Fruit fly (Drosophila melanogaster) whole organism, embryonic: Measurements from ENCODE around the gene Phae2.

Experiments used
- Awh ChIP-seq: fragments of 200-800 bp; sonication (Bioruptor generic); IDR thresholded peaks from 2 replicates; pipeline ENCODE4, ENCODE4 v1.3.6; 2022; ENCODE audit warnings: missing biosample characterization, missing genetic modification characterization
- BEAF-32 ChIP-seq: fragments of 200-800 bp; sonication (Bioruptor generic); optimal IDR thresholded peaks from 3 replicates; lab custom pipeline; 2017; ENCODE audit warnings: missing biosample characterization, missing genetic modification characterization, mild to moderate bottlenecking, moderate library complexity, missing genetic modification reagents
- Bgb ChIP-seq: fragments of 200-800 bp; sonication (Bioruptor generic); IDR thresholded peaks from 2 replicates; pipeline ENCODE4 v1.3.6; 2022; ENCODE audit warnings: missing biosample characterization, missing genetic modification characterization; ENCODE audit not compliant: partially characterized antibody
- CG12071 ChIP-seq: fragments of 200-800 bp; sonication (Bioruptor generic); optimal IDR thresholded peaks from 3 replicates; lab custom pipeline; 2018; ENCODE audit warnings: missing biosample characterization, mild to moderate bottlenecking, missing genetic modification characterization
- CG12155 ChIP-seq: fragments of 200-800 bp; sonication (Bioruptor generic); optimal IDR thresholded peaks from 3 replicates; lab custom pipeline; 2016; ENCODE audit warnings: missing biosample characterization, missing genetic modification characterization
- CG12236 ChIP-seq: fragments of 200-800 bp; sonication (Bioruptor generic); optimal IDR thresholded peaks from 2 replicates; lab custom pipeline; 2016; ENCODE audit warnings: missing biosample characterization, missing genetic modification characterization
- CG12659 ChIP-seq: fragments of 200-800 bp; sonication (Bioruptor generic); optimal IDR thresholded peaks from 3 replicates; lab custom pipeline; 2017; ENCODE audit warnings: mild to moderate bottlenecking, missing biosample characterization, missing genetic modification reagents, missing genetic modification characterization
- CG14441 ChIP-seq: fragments of 200-800 bp; sonication (Bioruptor generic); IDR thresholded peaks from 2 replicates; pipeline ENCODE4 v1.3.6; 2022; ENCODE audit warnings: missing biosample characterization, missing genetic modification characterization
- CG15514 ChIP-seq: fragments of 200-800 bp; sonication (Bioruptor generic); optimal IDR thresholded peaks from 3 replicates; lab custom pipeline; 2017; ENCODE audit warnings: missing biosample characterization, missing genetic modification characterization, mild to moderate bottlenecking, moderate library complexity, missing genetic modification reagents
- CG1603 ChIP-seq: fragments of 200-800 bp; sonication (Bioruptor generic); optimal IDR thresholded peaks from 2 replicates; lab custom pipeline; 2019; ENCODE audit warnings: missing biosample characterization, mild to moderate bottlenecking, missing genetic modification characterization, moderate library complexity
- CG16779 ChIP-seq: fragments of 200-800 bp; sonication (Bioruptor generic); IDR thresholded peaks from 2 replicates; pipeline ENCODE4 v1.3.6; 2022; ENCODE audit warnings: missing biosample characterization, missing genetic modification characterization
- CG17186 ChIP-seq: fragments of 200-800 bp; sonication (Bioruptor generic); optimal IDR thresholded peaks from 3 replicates; lab custom pipeline; 2017; ENCODE audit warnings: missing biosample characterization, missing genetic modification reagents, missing genetic modification characterization
- CG18619 ChIP-seq: fragments of 200-800 bp; sonication (Bioruptor generic); optimal IDR thresholded peaks from 3 replicates; lab custom pipeline; 2017; ENCODE audit warnings: missing biosample characterization, mild to moderate bottlenecking, missing genetic modification characterization
- CG2116 ChIP-seq: fragments of 200-800 bp; sonication (Bioruptor generic); optimal IDR thresholded peaks from 3 replicates; lab custom pipeline; 2018; ENCODE audit warnings: missing biosample characterization, mild to moderate bottlenecking, missing genetic modification characterization
- CG2202 ChIP-seq: fragments of 200-800 bp; sonication (Bioruptor generic); optimal IDR thresholded peaks from 2 replicates; lab custom pipeline; 2018; ENCODE audit warnings: missing biosample characterization, mild to moderate bottlenecking, missing genetic modification characterization
- CG2875 ChIP-seq: fragments of 200-800 bp; sonication (Bioruptor generic); optimal IDR thresholded peaks from 2 replicates; lab custom pipeline; 2017; ENCODE audit warnings: missing biosample characterization, mild to moderate bottlenecking, missing genetic modification characterization, missing genetic modification reagents
- CG33213 ChIP-seq: fragments of 200-800 bp; sonication (Bioruptor generic); optimal IDR thresholded peaks from 3 replicates; lab custom pipeline; 2016; ENCODE audit warnings: missing biosample characterization, missing genetic modification characterization
- CG33557 ChIP-seq: fragments of 200-800 bp; sonication (Bioruptor generic); optimal IDR thresholded peaks from 2 replicates; lab custom pipeline; 2019; ENCODE audit warnings: missing biosample characterization, mild to moderate bottlenecking, missing genetic modification characterization, moderate library complexity
- CG4617 ChIP-seq: fragments of 200-800 bp; sonication (Bioruptor generic); optimal IDR thresholded peaks from 3 replicates; lab custom pipeline; 2016; ENCODE audit warnings: missing biosample characterization, missing genetic modification characterization, borderline replicate concordance
- CG6689 ChIP-seq: fragments of 200-800 bp; sonication (Bioruptor generic); IDR thresholded peaks from 2 replicates; pipeline ENCODE4 v1.3.6; 2022; ENCODE audit warnings: missing biosample characterization, missing genetic modification characterization
- CTCF ChIP-seq: fragments of 200-800 bp; sonication (Bioruptor generic); optimal IDR thresholded peaks from 2 replicates; lab custom pipeline; 2017; ENCODE audit warnings: missing biosample characterization, mild to moderate bottlenecking, missing genetic modification characterization, moderate library complexity
- CoRest ChIP-seq: fragments of 200-800 bp; sonication (Bioruptor generic); optimal IDR thresholded peaks from 3 replicates; lab custom pipeline; 2018; ENCODE audit warnings: missing biosample characterization, mild to moderate bottlenecking, missing genetic modification characterization, moderate library complexity
- Deaf1 ChIP-seq: fragments of 200-800 bp; optimal IDR thresholded peaks from 3 replicates; lab custom pipeline; 2019; ENCODE audit warnings: missing biosample characterization, mild to moderate bottlenecking, missing genetic modification characterization, moderate library complexity
- HmgZ ChIP-seq: fragments of 200-800 bp; sonication (Bioruptor generic); optimal IDR thresholded peaks from 2 replicates; lab custom pipeline; 2018; ENCODE audit warnings: missing biosample characterization, mild to moderate bottlenecking, missing genetic modification characterization
- Jarid2 ChIP-seq: fragments of 200-800 bp; sonication (Bioruptor generic); optimal IDR thresholded peaks from 3 replicates; lab custom pipeline; 2017; ENCODE audit warnings: mild to moderate bottlenecking, missing biosample characterization, missing genetic modification reagents, missing genetic modification characterization
- Lhr ChIP-seq: fragments of 200-800 bp; sonication (Bioruptor generic); optimal IDR thresholded peaks from 3 replicates; lab custom pipeline; 2017; ENCODE audit warnings: mild to moderate bottlenecking, missing biosample characterization, missing genetic modification reagents, missing genetic modification characterization
- Med ChIP-seq: fragments of 200-800 bp; sonication (Bioruptor generic); peaks from one replicate; lab custom pipeline; 2016; ENCODE audit warnings: missing biosample characterization, missing genetic modification characterization, mild to moderate bottlenecking, inconsistent platforms, moderate library complexity
- Mrtf ChIP-seq: fragments of 200-800 bp; sonication (Bioruptor generic); IDR thresholded peaks from 3 replicates; pipeline ENCODE4 v1.3.6; 2022; ENCODE audit warnings: missing biosample characterization, missing genetic modification characterization
- Myb ChIP-seq: fragments of 200-800 bp; sonication (Bioruptor generic); optimal IDR thresholded peaks from 2 replicates; lab custom pipeline; 2016; ENCODE audit warnings: missing biosample characterization, missing genetic modification characterization
- Nf-YB ChIP-seq: fragments of 200-800 bp; sonication (Bioruptor generic); optimal IDR thresholded peaks from 3 replicates; lab custom pipeline; 2019; ENCODE audit warnings: missing biosample characterization, mild to moderate bottlenecking, missing genetic modification characterization, moderate library complexity
- NfI ChIP-seq: fragments of 200-800 bp; sonication (Bioruptor generic); optimal IDR thresholded peaks from 3 replicates; lab custom pipeline; 2018; ENCODE audit warnings: missing biosample characterization, mild to moderate bottlenecking, missing genetic modification characterization, moderate library complexity
- Pdp1 ChIP-seq, 2 experiments: fragments of 200-800 bp; sonication (Bioruptor generic); optimal IDR thresholded peaks; 3 replicates each; lab custom pipeline; 2016; ENCODE audit warnings: missing biosample characterization in 2 of 2, missing genetic modification characterization in 2 of 2, mild to moderate bottlenecking in 1 of 2, moderate library complexity in 1 of 2
- Rfx ChIP-seq: fragments of 200-800 bp; sonication (Bioruptor generic); IDR thresholded peaks from 2 replicates; pipeline ENCODE4 v1.3.6; 2022; ENCODE audit warnings: missing biosample characterization, missing genetic modification characterization
- Scr ChIP-seq: fragments of 200-800 bp; sonication (Bioruptor generic); IDR thresholded peaks from 2 replicates; pipeline ENCODE4 v1.3.6; 2022; ENCODE audit warnings: missing biosample characterization, missing genetic modification characterization; ENCODE audit not compliant: partially characterized antibody
- Sin3A ChIP-seq: fragments of >200 bp; optimal IDR thresholded peaks from 2 replicates; lab custom pipeline; 2018
- Sry-δ ChIP-seq: fragments of 200-800 bp; sonication (Bioruptor generic); optimal IDR thresholded peaks from 2 replicates; lab custom pipeline; 2016; ENCODE audit warnings: missing biosample characterization, missing genetic modification characterization
- Ssrp ChIP-seq: fragments of 200-800 bp; sonication (Bioruptor generic); optimal IDR thresholded peaks from 2 replicates; lab custom pipeline; 2018; ENCODE audit warnings: missing biosample characterization, mild to moderate bottlenecking, missing genetic modification characterization, moderate library complexity
- YL-1 ChIP-seq: fragments of 200-800 bp; sonication (Bioruptor generic); optimal IDR thresholded peaks from 3 replicates; lab custom pipeline; 2017; ENCODE audit warnings: missing biosample characterization, mild to moderate bottlenecking, missing genetic modification characterization
- amos ChIP-seq: fragments of 200-800 bp; sonication (Bioruptor generic); IDR thresholded peaks from 2 replicates; pipeline ENCODE4 v1.3.6; 2022; ENCODE audit warnings: missing biosample characterization, missing genetic modification characterization; ENCODE audit not compliant: partially characterized antibody
- cas ChIP-seq: fragments of 200-800 bp; sonication (Bioruptor generic); IDR thresholded peaks from 2 replicates; pipeline ENCODE4 v1.3.6; 2022; ENCODE audit warnings: missing biosample characterization, missing genetic modification characterization
- chn ChIP-seq: fragments of 200-800 bp; sonication (Bioruptor generic); optimal IDR thresholded peaks from 2 replicates; lab custom pipeline; 2016; ENCODE audit warnings: missing biosample characterization, missing genetic modification characterization
- ftz-f1 ChIP-seq: fragments of 200-800 bp; sonication (Bioruptor generic); optimal IDR thresholded peaks from 2 replicates; lab custom pipeline; 2016; ENCODE audit warnings: missing biosample characterization, missing genetic modification characterization
- nmo ChIP-seq: fragments of 200-800 bp; sonication (Bioruptor generic); optimal IDR thresholded peaks from 2 replicates; lab custom pipeline; 2018; ENCODE audit warnings: missing biosample characterization, mild to moderate bottlenecking, missing genetic modification characterization, moderate library complexity
- pho ChIP-seq: fragments of 200-800 bp; sonication (Bioruptor generic); optimal IDR thresholded peaks from 2 replicates; lab custom pipeline; 2016; ENCODE audit warnings: missing biosample characterization, missing genetic modification characterization
- phol ChIP-seq: fragments of 200-800 bp; sonication (Bioruptor generic); optimal IDR thresholded peaks from 3 replicates; lab custom pipeline; 2018; ENCODE audit warnings: missing biosample characterization, mild to moderate bottlenecking, missing genetic modification characterization, moderate library complexity
- ranshi ChIP-seq: fragments of 200-800 bp; sonication (Bioruptor generic); IDR thresholded peaks from 2 replicates; pipeline ENCODE4 v1.3.6; 2022; ENCODE audit warnings: missing biosample characterization, missing genetic modification characterization
- run ChIP-seq: fragments of 200-800 bp; sonication (Bioruptor generic); optimal IDR thresholded peaks from 3 replicates; lab custom pipeline; 2018; ENCODE audit warnings: missing biosample characterization, mild to moderate bottlenecking, missing genetic modification characterization
- sqz ChIP-seq: fragments of 200-800 bp; sonication (Bioruptor generic); optimal IDR thresholded peaks from 3 replicates; lab custom pipeline; 2018; ENCODE audit warnings: missing biosample characterization, mild to moderate bottlenecking, missing genetic modification characterization
- sr ChIP-seq: fragments of 200-800 bp; sonication (Bioruptor generic); IDR thresholded peaks from 3 replicates; pipeline ENCODE4 v1.3.6; 2022; ENCODE audit warnings: missing biosample characterization, missing genetic modification characterization
- tio ChIP-seq: fragments of 200-800 bp; sonication (Bioruptor generic); optimal IDR thresholded peaks from 2 replicates; lab custom pipeline; 2017; ENCODE audit warnings: missing biosample characterization, missing genetic modification characterization, inconsistent platforms
- zfh1 ChIP-seq: fragments of 200-800 bp; sonication (Bioruptor generic); IDR thresholded peaks from 3 replicates; pipeline ENCODE4 v1.3.6; 2022; ENCODE audit warnings: missing biosample characterization, missing genetic modification characterization

The Phae2 gene

DNA sequence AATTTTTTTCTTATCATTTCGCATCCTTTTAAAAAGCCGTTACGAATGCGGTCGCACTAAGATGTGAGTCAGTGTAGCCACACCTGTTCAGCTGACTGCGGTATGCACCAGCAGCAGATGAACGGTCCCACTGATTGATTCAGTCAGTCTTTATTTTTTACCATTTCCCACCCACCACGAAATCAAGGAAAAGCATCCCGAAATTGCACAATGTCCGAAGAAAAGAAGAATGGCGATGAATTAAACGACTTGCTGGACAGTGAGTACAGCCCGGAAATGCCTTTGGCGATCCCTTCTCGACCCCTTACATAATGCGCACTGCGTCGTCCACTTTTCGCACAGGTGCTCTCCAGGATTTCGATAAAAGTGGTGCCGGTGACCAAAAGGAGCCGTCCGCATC is 17.3 kb upstream of the Phae2 start (continued):
- TF ChIP-seq pho (GFP tag; lab: Kevin White, UChicago): peak; percentile 1
- TF ChIP-seq Rfx: peak; percentile 15; the same call in 1 of the 2 replicates
- TF ChIP-seq Ssrp (tag; lab: Kevin White, UChicago): no peak
- TF ChIP-seq run (tag; lab: Kevin White, UChicago): no peak
- TF ChIP-seq CG6689 (GFP tag; lab: Robert Waterston, UW): no peak
- TF ChIP-seq CG18619: no peak
- peak; percentile 69 for TF ChIP-seq HmgZ (tag; lab: Kevin White, UChicago)
- TF ChIP-seq Jarid2 (GFP tag; lab: Kevin White, UChicago): peak; percentile 24
- TF ChIP-seq phol (tag; lab: Kevin White, UChicago): peak; percentile 42
- peak; percentile 99 for TF ChIP-seq Myb
- no peak for TF ChIP-seq CG2202 (tag; lab: Kevin White, UChicago)
- no peak for TF ChIP-seq cas (GFP tag; lab: Robert Waterston, UW)
- peak; percentile 24 for TF ChIP-seq Sry-δ (GFP tag; lab: Kevin White, UChicago)
- peak; percentile 48 for TF ChIP-seq CG2116 (GFP tag; lab: Kevin White, UChicago)
- TF ChIP-seq CG12659 (GFP tag; lab: Kevin White, UChicago): peak; percentile 51
- TF ChIP-seq CG33557 (GFP tag; lab: Kevin White, UChicago): no peak
- peak in 1 of 2 experiments; percentile 89 for TF ChIP-seq Pdp1 (GFP tag; optimal IDR thresholded peaks at IDR 0.05; lab: Kevin White, UChicago)
- peak; percentile 64 for TF ChIP-seq Lhr (GFP tag; lab: Kevin White, UChicago)
- TF ChIP-seq zfh1: no peak
- no peak for TF ChIP-seq CG2875
- TF ChIP-seq Med (GFP tag; lab: Kevin White, UChicago): peak; percentile 53
- peak; percentile 56 for TF ChIP-seq Bgb (GFP tag; lab: Robert Waterston, UW)
- TF ChIP-seq BEAF-32 (GFP tag; lab: Kevin White, UChicago): peak; percentile 38
- TF ChIP-seq Sin3A (lab: Kevin White, UChicago): peak; percentile 24
- peak; percentile 70 for TF ChIP-seq ftz-f1 (GFP tag; lab: Kevin White, UChicago)
- TF ChIP-seq CG12155 (GFP tag; lab: Kevin White, UChicago): no peak
- TF ChIP-seq YL-1 (GFP tag; lab: Kevin White, UChicago): peak; percentile 72
- peak; percentile 32 for TF ChIP-seq nmo (GFP tag; lab: Kevin White, UChicago)
- TF ChIP-seq chn: peak; percentile 44
- TF ChIP-seq amos (GFP tag; lab: Robert Waterston, UW): peak; percentile 11; the same call in 1 of the 2 replicates
- TF ChIP-seq sr: peak; percentile 4; the same call in 1 of the 3 replicates
- TF ChIP-seq sqz (GFP tag; lab: Kevin White, UChicago): no peak
- TF ChIP-seq NfI: peak; percentile 7
- no peak for TF ChIP-seq Awh (GFP tag; lab: Robert Waterston, UW)
- TF ChIP-seq CTCF: peak; percentile 21
- peak; percentile 87 for TF ChIP-seq CG4617 (GFP tag; lab: Kevin White, UChicago)
- TF ChIP-seq CG33213 (GFP tag; lab: Kevin White, UChicago): peak; percentile 44
- peak; percentile 33 for TF ChIP-seq CG17186
- TF ChIP-seq tio (GFP tag; lab: Kevin White, UChicago): no peak
- peak; percentile 56 for TF ChIP-seq CoRest
- TF ChIP-seq CG16779 (GFP tag; lab: Robert Waterston, UW): no peak
- peak; percentile 74 for TF ChIP-seq CG1603
- no peak for TF ChIP-seq CG12236 (GFP tag; lab: Kevin White, UChicago)
- no peak for TF ChIP-seq CG12071
- peak; percentile 85 for TF ChIP-seq CG15514
- no peak for TF ChIP-seq Deaf1 (tag; lab: Kevin White, UChicago)
- TF ChIP-seq Scr: peak; percentile 37
- TF ChIP-seq Nf-YB: peak; percentile 14
- TF ChIP-seq Mrtf (GFP tag; lab: Robert Waterston, UW): no peak
- TF ChIP-seq CG14441 (GFP tag; lab: Robert Waterston, UW): no peak
- no peak; the same call in 1 of the 2 replicates for TF ChIP-seq ranshi
